Fruit fly (Drosophila melanogaster) whole organism, pupa: ENCODE measurements around the gene CG3281.

Experiments used
- CG14655 ChIP-seq: fragments of 200-800 bp; sonication (Bioruptor generic); optimal IDR thresholded peaks from 3 replicates; lab custom pipeline; 2017; ENCODE audit warnings: mild to moderate bottlenecking, missing biosample characterization, missing genetic modification reagents, missing genetic modification characterization
- CG15710 ChIP-seq: fragments of 200-800 bp; sonication (Bioruptor generic); optimal IDR thresholded peaks from 2 replicates; lab custom pipeline; 2018; ENCODE audit warnings: missing biosample characterization, mild to moderate bottlenecking, missing genetic modification characterization, moderate library complexity
- CG32121 ChIP-seq: fragments of 200-800 bp; sonication (Bioruptor generic); IDR thresholded peaks from 2 replicates; pipeline ENCODE4 v1.3.6; 2022; ENCODE audit warnings: missing biosample characterization, missing genetic modification characterization
- CG4496 ChIP-seq: fragments of 200-800 bp; sonication (Bioruptor generic); IDR thresholded peaks from 3 replicates; pipeline ENCODE4 v1.3.6; 2022; ENCODE audit warnings: missing biosample characterization, missing genetic modification characterization
- CG8159 ChIP-seq: fragments of 200-800 bp; sonication (Bioruptor generic); optimal IDR thresholded peaks from 3 replicates; lab custom pipeline; 2018; ENCODE audit warnings: missing biosample characterization, mild to moderate bottlenecking, missing genetic modification characterization, moderate library complexity
- CG9948 ChIP-seq: fragments of 200-800 bp; sonication (Bioruptor generic); optimal IDR thresholded peaks from 2 replicates; lab custom pipeline; 2018; ENCODE audit warnings: missing biosample characterization, mild to moderate bottlenecking, missing genetic modification characterization, moderate library complexity
- D1 ChIP-seq: fragments of 200-800 bp; sonication (Bioruptor generic); optimal IDR thresholded peaks from 2 replicates; lab custom pipeline; 2018; ENCODE audit warnings: missing biosample characterization, mild to moderate bottlenecking, missing genetic modification characterization, moderate library complexity
- Ets98B ChIP-seq: fragments of 200-800 bp; sonication (Bioruptor generic); IDR thresholded peaks from 2 replicates; pipeline ENCODE4 v1.3.6; 2022; ENCODE audit warnings: missing biosample characterization, missing genetic modification characterization
- Pif1A ChIP-seq: fragments of 200-800 bp; sonication (Bioruptor generic); optimal IDR thresholded peaks from 3 replicates; lab custom pipeline; 2016; ENCODE audit warnings: missing biosample characterization, missing genetic modification characterization
- Snoo ChIP-seq: fragments of 200-800 bp; sonication (Bioruptor generic); optimal IDR thresholded peaks from 3 replicates; lab custom pipeline; 2017; ENCODE audit warnings: missing biosample characterization, mild to moderate bottlenecking, missing genetic modification characterization, inconsistent platforms
- fd96Ca ChIP-seq: fragments of 200-800 bp; sonication (Bioruptor generic); IDR thresholded peaks from 3 replicates; pipeline ENCODE4 v1.3.6; 2022; ENCODE audit warnings: missing biosample characterization, missing genetic modification characterization
- gl ChIP-seq: fragments of 200-800 bp; sonication (Bioruptor generic); optimal IDR thresholded peaks from 2 replicates; lab custom pipeline; 2018; ENCODE audit warnings: missing biosample characterization, mild to moderate bottlenecking, missing genetic modification characterization
- rn ChIP-seq: fragments of 200-800 bp; sonication (Bioruptor generic); IDR thresholded peaks from 2 replicates; pipeline ENCODE4 v1.3.6; 2022; ENCODE audit warnings: missing biosample characterization, missing genetic modification characterization

- TF ChIP-seq CG14655 (GFP tag; lab: Kevin White, UChicago) (no peak), CG9948 (no peak), fd96Ca (GFP tag; lab: Robert Waterston, UW) (no peak), Ets98B (GFP tag; lab: Robert Waterston, UW) (no peak), CG15710 (tag; lab: Kevin White, UChicago) (no peak), Snoo (no peak), CG32121 (GFP tag; lab: Robert Waterston, UW) (no peak), D1 (tag; lab: Kevin White, UChicago) (no peak), rn (GFP tag; lab: Robert Waterston, UW) (no peak), CG4496 (GFP tag; lab: Robert Waterston, UW) (no peak), Pif1A (no peak), CG8159 (no peak), gl (no peak)
These were observed 26.6 kb upstream of the CG3281 start for dm6 chr3R:11989206-11989605.
